Fruit fly (Drosophila melanogaster) Kc167 (cell line): ENCODE measurements around the gene Polr3F.

Experiments
- Myc ChIP-seq: fragments of >200 bp; optimal IDR thresholded peaks from 2 replicates; lab custom pipeline; 2017; ENCODE audit warnings: missing external identifiers
- Sin3A ChIP-seq: fragments of >200 bp; optimal IDR thresholded peaks from 2 replicates; lab custom pipeline; 2018; ENCODE audit warnings: missing external identifiers
- h ChIP-seq: fragments of >200 bp; optimal IDR thresholded peaks from 3 replicates; lab custom pipeline; 2018; ENCODE audit warnings: missing external identifiers
- insv ChIP-seq: fragments of >200 bp; optimal IDR thresholded peaks from 3 replicates; lab custom pipeline; 2018; ENCODE audit warnings: missing external identifiers
- psq ChIP-seq: fragments of >200 bp; optimal IDR thresholded peaks from 2 replicates; lab custom pipeline; 2017; ENCODE audit warnings: missing external identifiers
- ttk ChIP-seq: sonication (Bioruptor generic); optimal IDR thresholded peaks from 2 replicates; lab custom pipeline; 2017; ENCODE audit warnings: missing external identifiers

The Polr3F gene

dm6 chr3R:22330512-22331119, 36.6 kb downstream of the Polr3F start, which contains the start of gene CG33721:
TSS of gene CG33721 (plus strand) at chr3R:22331069.
- TF ChIP-seq ttk (no peak), Sin3A (no peak), psq (lab: Kevin White, UChicago) (no peak), insv (no peak), h (lab: Kevin White, UChicago) (no peak), Myc (lab: Kevin White, UChicago) (no peak)

- TF ChIP-seq Sin3A (no peak), insv (no peak), h (lab: Kevin White, UChicago) (no peak), Myc (lab: Kevin White, UChicago) (no peak), psq (lab: Kevin White, UChicago) (no peak)
Measured at dm6 chr3R:22328665-22329350, 38.4 kb downstream of the Polr3F start, which contains the start of gene CG7080. TSS of gene CG7080 (plus strand) at chr3R:22329300.

- TF ChIP-seq Sin3A, result no peak
- TF ChIP-seq insv, result no peak
- TF ChIP-seq Myc (lab: Kevin White, UChicago), result no peak
- no peak for TF ChIP-seq h (lab: Kevin White, UChicago)
- no peak for TF ChIP-seq ttk
- no peak for TF ChIP-seq psq (lab: Kevin White, UChicago)
Measured at dm6 chr3R:22324736-22325135, 42.4 kb downstream of the Polr3F start.

- TF ChIP-seq ttk (no peak), psq (lab: Kevin White, UChicago) (no peak), Sin3A (no peak), h (lab: Kevin White, UChicago) (no peak), insv (no peak), Myc (lab: Kevin White, UChicago) (no peak)
Measured at dm6 chr3R:22323994-22324393, 43.2 kb downstream of the Polr3F start, which contains the start of gene CG34377. TSS of gene CG34377 (minus strand) at chr3R:22324094.
